Fruit fly (Drosophila melanogaster): ENCODE data around the gene CG6650.

DNA sequence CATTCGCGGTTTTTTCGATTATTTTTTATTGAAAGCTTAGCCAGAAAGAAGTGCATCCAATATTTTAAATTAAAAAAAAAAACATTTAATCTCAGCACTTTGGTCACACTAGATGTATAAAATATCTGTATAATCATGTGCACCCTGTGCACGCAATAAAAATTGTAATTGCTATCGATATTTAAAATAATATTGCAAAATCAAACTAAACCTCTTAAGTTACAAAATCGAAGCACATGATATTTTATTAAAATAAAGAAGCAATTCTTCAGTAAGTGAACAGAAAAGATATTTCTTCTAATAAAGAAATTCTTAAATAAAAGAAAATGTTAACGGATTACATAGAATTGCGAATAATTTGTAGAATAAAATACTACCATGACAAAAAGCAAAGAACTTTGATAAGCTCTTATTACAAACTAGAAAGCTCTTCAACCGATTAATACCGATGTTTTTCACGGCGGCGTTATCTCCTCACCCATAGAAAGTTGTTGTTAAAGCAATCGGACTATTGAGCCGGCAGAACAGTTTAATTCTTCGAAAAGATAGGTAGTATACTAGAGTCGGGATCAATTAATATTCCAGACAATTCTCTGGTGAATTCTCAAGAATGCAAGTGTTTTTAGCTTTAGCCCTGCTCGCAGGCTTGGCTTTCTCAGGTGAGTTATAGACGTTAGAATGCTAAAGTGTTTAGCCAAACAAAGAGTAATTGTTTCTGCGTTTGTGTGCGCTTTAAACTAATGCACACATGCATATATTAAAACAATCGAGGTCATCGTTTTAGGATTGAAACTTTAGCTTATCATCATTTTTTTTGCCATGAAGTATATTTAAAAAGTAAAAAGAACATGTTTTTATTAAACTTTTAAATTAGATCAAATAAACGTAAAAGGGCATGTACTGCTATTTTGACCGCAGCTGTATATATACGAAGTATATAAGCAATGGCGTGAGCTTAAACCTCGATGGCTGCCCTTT is 37.2 kb upstream of the CG6650 start, which contains the start of gene CtsK1:
- TF ChIP-seq Myc (optimal IDR thresholded peaks at IDR 0.05), result no peak
- no peak for TF ChIP-seq Abd-B (GFP tag; optimal IDR thresholded peaks at IDR 0.05)
- no peak for TF ChIP-seq Hr78 (GFP tag; optimal IDR thresholded peaks at IDR 0.05)
- no peak for TF ChIP-seq Vsx2 (GFP tag; optimal IDR thresholded peaks at IDR 0.05; ENCODE audit: partially characterized antibody)

All from whole organism, wandering third instar larva.